Worm (Caenorhabditis elegans): ENCODE measurements around the gene F13D12.8.

F13D12.8 gene

DNA sequence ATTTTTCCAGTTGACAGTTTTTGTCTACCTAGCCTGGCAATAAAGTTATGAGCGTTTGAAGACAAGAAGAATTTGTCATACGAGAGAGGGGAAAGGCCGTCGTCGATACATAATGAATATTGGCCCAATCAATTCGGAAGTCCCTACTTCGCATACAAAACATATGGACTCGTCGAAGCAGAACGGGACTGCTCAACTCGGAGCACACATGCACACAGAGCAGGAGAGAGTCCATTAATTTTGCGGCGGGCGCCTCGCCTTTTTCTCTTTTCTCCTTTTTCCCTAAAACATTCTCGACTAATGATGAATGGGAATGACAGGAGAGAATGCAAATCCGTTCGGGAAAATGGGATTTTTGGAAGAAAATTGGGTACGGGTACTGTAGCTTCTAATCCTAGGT is at the start of gene F13D12.8:
TSS of gene F13D12.8 (minus strand) at position 82 of the 400 bp plus-strand sequence.
- TF ChIP-seq blmp-1 (tag; optimal IDR thresholded peaks at IDR 0.05) (no peak), ces-1 (GFP tag; optimal IDR thresholded peaks at IDR 0.05) (peak; percentile 39)

DNA sequence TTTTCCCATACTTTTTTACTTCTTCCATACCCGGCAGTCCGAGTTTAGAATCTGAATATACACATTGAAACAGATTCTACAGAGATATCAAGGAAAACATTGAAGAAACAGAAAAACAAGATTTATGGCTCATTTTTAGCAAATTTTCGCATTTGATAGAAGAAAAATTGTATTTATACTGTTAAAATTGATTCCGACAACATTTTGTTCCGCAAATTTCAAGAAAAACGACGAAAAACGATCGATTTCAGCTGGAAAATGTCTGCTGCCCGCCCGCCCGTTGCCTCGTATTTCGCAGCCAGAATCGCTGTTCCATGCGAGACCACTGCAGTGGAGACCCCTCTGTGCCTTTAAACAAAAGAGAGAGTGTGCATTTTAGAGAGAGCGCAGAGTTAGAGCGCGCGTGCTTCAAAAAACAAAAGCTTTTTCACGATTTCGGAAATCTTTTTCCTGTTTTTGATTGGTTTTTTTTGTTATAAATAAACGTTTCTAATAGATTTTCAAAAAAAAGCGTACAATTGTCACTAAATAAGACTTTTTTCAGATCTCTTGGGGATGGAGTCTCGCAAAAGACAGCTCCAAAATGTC is 45.6 kb upstream of the F13D12.8 start, which contains the start of the genes patr-1 and dna-2:
TSS of gene patr-1 (minus strand) at position 51 of the 588 bp plus-strand sequence.
TSS of gene dna-2 (plus strand) at position 538 of the 588 bp plus-strand sequence.
- TF ChIP-seq drap-1 (GFP tag; optimal IDR thresholded peaks at IDR 0.05) (no peak), snpc-4 (tag; optimal IDR thresholded peaks at IDR 0.05) (no peak), unc-120 (tag; optimal IDR thresholded peaks at IDR 0.05; ENCODE audit: poor library complexity, severe bottlenecking) (no peak), unc-62 (GFP tag; optimal IDR thresholded peaks at IDR 0.05) (no peak), blmp-1 (tag; optimal IDR thresholded peaks at IDR 0.05) (no peak), lin-13 (tag; optimal IDR thresholded peaks at IDR 0.05) (no peak), sem-2 (GFP tag; optimal IDR thresholded peaks at IDR 0.05) (no peak), tbx-8 (GFP tag; optimal IDR thresholded peaks at IDR 0.05) (no peak), ceh-83 (GFP tag; optimal IDR thresholded peaks at IDR 0.05) (no peak), mls-2 (tag; optimal IDR thresholded peaks at IDR 0.05) (no peak), zip-8 (tag; optimal IDR thresholded peaks at IDR 0.05) (no peak), pha-4 (tag; optimal IDR thresholded peaks at IDR 0.05) (peak; percentile 11), lsy-2 (tag; optimal IDR thresholded peaks at IDR 0.05) (peak; percentile 77), nhr-28 (tag; optimal IDR thresholded peaks at IDR 0.05) (no peak), ztf-11 (tag; optimal IDR thresholded peaks at IDR 0.05) (no peak), ham-2 (GFP tag; optimal IDR thresholded peaks at IDR 0.05) (no peak), ceh-39 (tag; optimal IDR thresholded peaks at IDR 0.05) (peak; percentile 36), nhr-237 (tag; optimal IDR thresholded peaks at IDR 0.05) (peak; percentile 62), mep-1 (tag; optimal IDR thresholded peaks at IDR 0.05) (peak; percentile 77), sptf-1 (tag; optimal IDR thresholded peaks at IDR 0.05) (no peak), ceh-43 (GFP tag; optimal IDR thresholded peaks at IDR 0.05) (no peak), nhr-76 (tag; optimal IDR thresholded peaks at IDR 0.05) (no peak), nhr-12 (tag; optimal IDR thresholded peaks at IDR 0.05) (no peak)

DNA sequence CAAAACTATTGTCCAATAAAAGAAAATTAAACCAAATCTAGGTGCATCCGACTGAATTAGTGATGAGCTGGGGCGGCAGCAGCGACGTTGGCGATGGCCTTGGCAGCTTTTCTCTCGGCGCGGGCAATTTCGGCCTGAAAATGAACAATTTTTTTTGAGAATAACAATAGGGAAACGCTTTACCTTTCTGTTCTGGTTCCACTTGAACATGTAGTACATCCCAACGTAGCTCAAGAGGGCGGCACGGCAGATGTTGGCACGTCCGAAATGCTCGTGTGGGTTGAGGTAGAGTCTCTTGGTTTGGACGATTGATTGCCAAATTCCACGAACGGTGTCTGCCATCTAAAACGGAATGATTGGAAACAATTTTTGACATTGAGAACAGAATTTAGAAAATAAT is 41.8 kb upstream of the F13D12.8 start, which contains the start of gene F44E5.1:
TSS of gene F44E5.1 (minus strand) at position 342 of the 400 bp plus-strand sequence.
- TF ChIP-seq tbx-8 (GFP tag; optimal IDR thresholded peaks at IDR 0.05) (no peak), snpc-4 (tag; optimal IDR thresholded peaks at IDR 0.05) (no peak)

DNA sequence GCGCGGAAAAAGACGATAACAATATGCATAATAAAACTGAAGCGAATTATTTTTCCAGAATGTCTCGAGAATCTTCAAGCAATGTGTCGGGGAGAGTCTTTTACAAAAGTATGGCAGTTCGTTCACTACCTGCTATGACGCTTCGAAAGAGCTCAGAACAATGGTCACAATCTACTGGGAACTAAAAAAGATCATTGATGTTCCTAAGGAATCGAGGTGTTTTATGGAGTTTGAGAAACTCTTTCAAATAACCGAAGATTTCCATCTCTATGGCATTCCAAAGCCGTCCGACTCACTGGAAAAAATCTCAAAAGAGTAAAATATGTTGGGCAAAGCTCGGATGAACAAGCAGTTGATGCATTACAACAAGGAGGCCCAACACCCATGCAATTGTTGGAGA is 40.0 kb upstream of the F13D12.8 start, which contains the start of gene F44E5.15:
TSS of gene F44E5.15 (plus strand) at position 301 of the 400 bp plus-strand sequence.
- no peak for TF ChIP-seq bed-3 (GFP tag; optimal IDR thresholded peaks at IDR 0.05)

DNA sequence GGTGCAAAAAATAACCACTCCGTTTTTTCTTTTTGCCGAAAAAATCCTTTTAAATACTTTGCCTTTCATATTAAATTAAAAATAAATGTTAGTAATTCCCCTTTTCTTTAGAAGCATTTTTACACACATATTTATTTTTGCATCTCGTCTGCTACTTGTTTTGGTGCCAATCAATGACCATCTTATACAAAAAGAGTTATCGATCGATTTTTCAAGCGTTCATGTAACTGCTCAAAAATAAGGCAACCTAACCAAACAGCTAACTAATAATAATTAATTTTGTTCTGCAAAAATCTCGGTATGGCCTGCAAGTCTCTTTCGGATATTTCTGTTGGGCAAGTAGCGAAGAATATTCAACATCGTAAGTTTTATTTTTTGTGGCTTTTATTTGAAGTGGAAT is 34.1 kb upstream of the F13D12.8 start, which contains the start of gene F44E5.2:
TSS of gene F44E5.2 (plus strand) at position 301 of the 400 bp plus-strand sequence.
- TF ChIP-seq nhr-2 (tag; optimal IDR thresholded peaks at IDR 0.05) = no peak
- no peak for TF ChIP-seq unc-62 (GFP tag; optimal IDR thresholded peaks at IDR 0.05)
- TF ChIP-seq bed-3 (GFP tag; optimal IDR thresholded peaks at IDR 0.05) = no peak

DNA sequence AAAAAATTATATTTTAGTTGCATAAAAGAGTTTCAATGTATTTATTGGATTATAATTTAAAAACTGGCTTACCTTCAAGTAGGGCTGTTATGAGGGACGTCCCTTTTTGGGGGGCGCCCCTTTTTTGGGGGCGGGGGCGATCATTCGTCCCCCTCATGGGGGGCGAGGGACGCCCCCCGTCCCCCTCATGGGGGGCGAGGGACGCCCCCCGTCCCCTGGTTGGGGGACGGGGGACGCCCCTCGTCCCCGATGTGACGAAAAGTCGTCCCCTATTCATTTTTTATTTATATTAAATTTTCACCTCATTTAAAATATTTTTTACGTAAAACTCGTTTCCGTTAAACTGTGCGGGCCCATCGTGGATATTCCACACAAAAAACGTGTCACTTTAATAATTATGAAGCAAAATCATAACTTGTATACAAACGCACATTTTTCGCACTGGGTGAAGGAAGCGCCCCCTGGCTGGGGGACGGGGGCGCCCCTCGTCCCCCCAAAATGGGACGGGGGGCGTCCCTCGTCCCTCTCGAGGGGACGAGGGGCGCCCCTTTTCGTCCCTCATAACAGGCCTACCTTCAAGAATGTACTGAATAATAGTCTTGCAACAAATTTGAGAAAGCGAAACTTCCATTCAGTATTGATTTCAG is 33.2 kb upstream of the F13D12.8 start:
- TF ChIP-seq nhr-12 (tag; optimal IDR thresholded peaks at IDR 0.05) (no peak), tbx-8 (GFP tag; optimal IDR thresholded peaks at IDR 0.05) (no peak), ces-1 (GFP tag; optimal IDR thresholded peaks at IDR 0.05) (no peak), nhr-2 (tag; optimal IDR thresholded peaks at IDR 0.05) (no peak), pha-4 (tag; optimal IDR thresholded peaks at IDR 0.05) (no peak), sptf-1 (tag; optimal IDR thresholded peaks at IDR 0.05) (no peak), snpc-4 (tag; optimal IDR thresholded peaks at IDR 0.05) (no peak)
